Fruit fly (Drosophila melanogaster) whole organism: ENCODE measurements around the gene CG9500.
A peak's percentile ranks its signal among the peaks of the same experiment; 100 is the strongest.

ENCODE experiments used
- CG8478 ChIP-seq: fragments of >200 bp; optimal IDR thresholded peaks from 2 replicates; lab custom pipeline; 2018; ENCODE audit warnings: inconsistent platforms
- Dll ChIP-seq: fragments of >200 bp; optimal IDR thresholded peaks from 2 replicates; lab custom pipeline; 2017
- EcR ChIP-seq, 2 experiments: fragments of >200 bp; optimal IDR thresholded peaks; 2 replicates each; lab custom pipeline; 2017; ENCODE audit warnings: missing biosample characterization in 2 of 2, missing genetic modification characterization in 2 of 2, missing genetic modification reagents in 2 of 2
- pan ChIP-seq: fragments of >200 bp; optimal IDR thresholded peaks from 2 replicates; lab custom pipeline; 2017
- psq ChIP-seq: fragments of >200 bp; optimal IDR thresholded peaks from 2 replicates; lab custom pipeline; 2017
- usp ChIP-seq: fragments of >200 bp; optimal IDR thresholded peaks from 2 replicates; lab custom pipeline; 2017; ENCODE audit warnings: missing biosample characterization, missing genetic modification characterization, mixed read lengths

CG9500 gene

DNA sequence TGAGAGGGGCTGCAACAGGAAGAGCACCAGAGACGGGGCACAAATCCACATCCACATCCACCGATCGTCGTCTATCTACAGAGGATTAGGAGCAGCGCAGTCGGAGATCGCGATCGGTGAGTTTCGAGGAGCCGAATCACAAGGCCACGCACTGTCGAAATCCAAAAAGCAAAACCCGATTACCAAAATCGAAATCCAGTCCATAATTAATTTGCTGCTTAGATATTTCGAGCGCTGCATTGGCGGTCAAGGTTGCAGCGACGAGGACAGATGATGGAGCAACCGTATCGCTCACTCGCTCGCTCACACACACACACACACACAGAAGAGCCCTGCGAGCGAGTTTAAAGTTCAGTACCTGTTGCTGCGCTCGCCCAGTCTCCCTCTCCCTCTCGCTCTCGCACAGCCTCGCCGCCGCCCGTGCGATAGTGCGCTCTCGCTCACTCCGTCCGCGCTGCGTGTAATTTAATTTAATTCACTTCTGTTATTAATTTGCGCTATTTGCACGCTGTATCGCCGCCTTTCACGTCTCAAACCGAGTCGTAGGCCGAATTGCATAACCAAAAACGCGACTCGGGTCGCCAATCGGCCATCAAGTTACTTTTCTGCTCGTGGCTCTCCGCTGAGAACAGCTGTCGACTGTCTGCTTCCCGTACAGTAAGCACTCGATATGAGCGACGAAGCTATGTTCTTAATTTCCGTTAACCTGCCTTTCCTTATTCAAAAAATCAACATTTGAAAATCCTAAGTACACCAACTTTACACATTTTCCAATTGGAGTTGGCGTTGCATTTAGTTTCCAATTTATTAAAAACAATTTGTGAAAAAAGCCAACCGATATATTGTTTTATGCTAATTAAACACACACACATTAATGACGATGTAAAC is 18.9 kb downstream of the CG9500 start:
- TF ChIP-seq EcR (GFP tag; optimal IDR thresholded peaks at IDR 0.05; lab: Kevin White, UChicago) (no peak), pan (no peak), psq (lab: Kevin White, UChicago) (no peak), Dll (lab: Kevin White, UChicago) (peak; percentile 78), usp (no peak), CG8478 (peak; percentile 23)

DNA sequence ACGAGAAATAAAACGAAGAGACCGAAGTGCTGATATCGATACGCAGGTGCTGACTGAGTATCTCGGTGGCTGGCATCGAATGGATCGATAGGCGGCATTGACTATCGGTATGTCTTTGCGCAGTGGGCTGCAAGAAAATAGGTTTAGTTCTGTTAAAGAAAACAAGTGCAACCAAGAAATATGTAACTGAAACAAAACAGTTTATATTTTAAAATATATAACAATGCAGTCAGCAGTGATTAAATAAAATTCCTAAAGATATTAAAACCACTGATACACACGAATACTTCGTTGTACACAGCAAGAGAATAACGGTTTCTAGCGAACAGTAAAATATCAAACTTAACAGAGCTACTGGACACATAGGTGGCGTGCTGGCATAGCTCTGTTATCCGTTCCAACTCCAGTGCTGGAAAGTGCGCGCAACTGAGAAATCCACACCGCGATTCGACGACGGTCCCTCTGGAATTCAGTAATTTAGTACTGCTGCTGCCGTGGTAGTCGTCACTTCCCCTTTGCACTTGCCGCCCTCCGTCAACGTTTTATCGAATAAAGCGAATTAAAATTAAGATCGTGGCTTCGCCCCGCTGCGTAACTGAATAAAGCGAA is 19.6 kb downstream of the CG9500 start, which contains the start of the genes Pez and Cpr:
TSS of gene Pez (minus strand) at position 305 of the 609 bp plus-strand sequence.
TSS of gene Cpr (plus strand) at position 470 of the 609 bp plus-strand sequence.
- no peak for TF ChIP-seq usp
- TF ChIP-seq Dll (lab: Kevin White, UChicago): no peak
- no peak for TF ChIP-seq CG8478
- TF ChIP-seq pan: no peak
- TF ChIP-seq EcR (GFP tag; optimal IDR thresholded peaks at IDR 0.05; lab: Kevin White, UChicago): no peak
- no peak for TF ChIP-seq psq (lab: Kevin White, UChicago)

DNA sequence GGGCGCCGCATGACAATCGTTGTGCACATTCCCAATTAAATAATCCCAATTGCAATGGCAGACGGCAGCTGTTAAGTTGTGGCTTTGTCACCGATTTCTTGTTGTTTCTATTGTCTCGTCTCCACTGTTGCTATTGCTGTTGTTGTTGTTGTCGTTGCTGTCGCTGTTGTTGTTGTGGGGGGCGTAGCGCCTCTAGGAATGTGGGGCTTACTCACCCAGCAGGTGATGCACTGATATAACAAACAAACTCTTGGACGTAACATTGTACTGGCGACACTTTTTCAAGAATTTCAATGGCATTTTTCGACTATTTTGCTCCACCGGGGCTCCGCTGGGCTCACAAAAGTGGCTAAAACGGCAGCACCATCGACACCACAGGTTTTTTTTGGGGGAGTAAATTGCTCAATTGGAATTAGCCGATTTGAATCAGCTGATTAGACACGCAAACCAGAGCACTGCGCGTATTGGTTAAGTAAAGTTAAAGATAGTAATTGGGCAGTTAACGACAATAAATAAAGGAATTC is 20.2 kb downstream of the CG9500 start:
- no peak for TF ChIP-seq EcR (GFP tag; optimal IDR thresholded peaks at IDR 0.05; lab: Kevin White, UChicago)
- TF ChIP-seq CG8478: no peak
- no peak for TF ChIP-seq pan
- no peak for TF ChIP-seq usp
- TF ChIP-seq psq (lab: Kevin White, UChicago): no peak
- TF ChIP-seq Dll (lab: Kevin White, UChicago): no peak

DNA sequence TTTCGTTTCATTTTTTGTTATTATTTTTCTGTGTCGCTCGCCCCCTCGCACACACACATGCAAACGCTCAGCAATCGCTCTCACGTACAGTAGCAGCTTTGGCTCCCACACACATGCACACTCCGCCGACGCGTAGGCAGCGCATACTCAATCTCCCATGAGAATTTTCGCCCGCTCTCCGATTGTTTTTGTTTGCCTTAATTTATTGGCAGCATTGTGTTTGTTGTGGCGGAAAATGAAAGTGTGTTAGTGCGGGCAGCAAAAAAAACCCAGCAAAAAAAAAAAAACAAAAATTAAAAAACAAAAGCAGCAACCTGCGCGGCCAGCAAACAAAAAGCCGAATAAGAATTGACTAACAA is 33.8 kb downstream of the CG9500 start:
- no peak for TF ChIP-seq psq (lab: Kevin White, UChicago)
- TF ChIP-seq CG8478: peak; percentile 56
- TF ChIP-seq Dll (lab: Kevin White, UChicago): peak; percentile 44

DNA sequence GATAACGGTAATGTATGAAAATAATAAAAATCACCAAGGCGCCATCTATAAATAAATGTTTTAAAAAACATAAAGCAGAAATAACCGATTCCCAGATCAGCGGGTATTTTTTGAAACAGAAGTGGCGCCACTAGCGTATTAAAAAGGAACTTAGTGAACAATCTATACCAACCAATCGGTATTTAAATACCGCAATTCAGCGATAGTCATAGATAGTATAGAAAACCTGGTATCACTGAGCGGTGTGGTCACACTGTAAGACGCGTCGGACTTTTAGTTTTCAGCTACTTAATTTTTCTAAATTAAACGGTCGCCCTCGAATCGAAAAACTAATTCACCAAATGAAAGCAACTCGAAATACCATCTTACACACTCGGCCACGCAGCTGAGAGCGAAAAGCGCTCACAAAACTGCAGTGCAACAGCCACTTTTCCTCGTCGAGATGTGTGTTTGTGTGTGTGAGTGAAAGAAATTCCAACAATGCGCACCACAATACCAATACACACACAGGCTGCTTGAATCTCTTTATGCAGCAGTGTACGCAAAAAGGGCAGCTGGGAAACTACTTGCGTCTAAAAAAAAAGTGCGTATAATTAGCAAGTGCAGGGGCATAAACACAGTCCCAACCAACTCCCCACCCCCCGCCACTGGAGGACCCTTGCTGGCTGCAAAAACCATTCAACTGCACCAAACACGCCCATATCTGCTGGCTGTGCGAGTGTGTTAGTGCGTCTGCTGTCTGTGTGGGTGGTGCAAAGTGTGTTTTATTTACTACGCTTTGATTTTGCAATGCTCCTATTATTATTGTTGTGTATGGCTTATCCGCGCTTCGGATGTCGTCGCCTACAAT is 34.4 kb downstream of the CG9500 start, which contains the start of gene PDZ-GEF:
TSS of gene PDZ-GEF (plus strand) at position 232 of the 850 bp plus-strand sequence.
- TF ChIP-seq pan (no peak), CG8478 (peak; percentile 90), Dll (lab: Kevin White, UChicago) (no peak), usp (no peak)

DNA sequence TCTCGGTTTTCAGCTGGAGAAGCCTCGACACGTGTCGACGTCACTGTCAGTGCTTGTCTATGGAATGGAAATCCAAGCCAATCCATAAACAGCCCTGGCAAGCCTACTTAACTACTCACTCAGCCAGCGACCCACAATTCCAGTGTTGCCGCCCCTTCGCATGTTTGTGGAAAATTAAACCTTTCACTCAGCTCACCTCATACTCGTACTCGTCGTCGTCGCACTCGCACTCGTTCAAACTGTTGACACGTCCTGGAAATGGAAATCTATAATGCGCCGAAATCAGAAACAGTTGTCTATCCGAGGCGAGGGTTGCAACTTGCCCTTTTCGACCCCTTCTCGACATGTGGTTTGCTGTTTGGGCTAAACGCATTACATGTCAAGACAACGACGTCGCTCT is 39.0 kb downstream of the CG9500 start:
- no peak for TF ChIP-seq usp
- TF ChIP-seq Dll (lab: Kevin White, UChicago): no peak
- no peak for TF ChIP-seq CG8478
- TF ChIP-seq psq (lab: Kevin White, UChicago): no peak
- no peak for TF ChIP-seq pan

DNA sequence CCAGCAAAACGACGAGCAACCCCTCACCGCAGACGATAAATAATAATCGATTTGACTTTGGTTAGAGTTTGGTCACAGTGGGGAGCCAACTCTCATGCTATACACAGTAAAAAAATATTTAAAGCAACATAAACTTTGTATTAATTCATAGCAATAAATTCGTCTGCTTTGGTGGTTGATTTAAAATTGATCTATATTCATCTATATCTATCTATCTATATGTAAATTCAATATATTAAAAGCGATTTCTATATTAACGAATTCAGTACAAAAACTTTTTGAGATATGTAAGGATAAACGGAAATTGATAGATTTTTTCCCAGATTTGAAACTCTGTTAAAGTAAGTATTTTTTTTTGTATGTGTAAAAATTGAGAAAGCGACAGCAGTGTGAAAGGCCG is 48.2 kb downstream of the CG9500 start:
- TF ChIP-seq psq (lab: Kevin White, UChicago) (no peak), CG8478 (no peak), Dll (lab: Kevin White, UChicago) (no peak), usp (no peak), EcR (GFP tag; optimal IDR thresholded peaks at IDR 0.05; lab: Kevin White, UChicago) (no peak), pan (no peak)

DNA sequence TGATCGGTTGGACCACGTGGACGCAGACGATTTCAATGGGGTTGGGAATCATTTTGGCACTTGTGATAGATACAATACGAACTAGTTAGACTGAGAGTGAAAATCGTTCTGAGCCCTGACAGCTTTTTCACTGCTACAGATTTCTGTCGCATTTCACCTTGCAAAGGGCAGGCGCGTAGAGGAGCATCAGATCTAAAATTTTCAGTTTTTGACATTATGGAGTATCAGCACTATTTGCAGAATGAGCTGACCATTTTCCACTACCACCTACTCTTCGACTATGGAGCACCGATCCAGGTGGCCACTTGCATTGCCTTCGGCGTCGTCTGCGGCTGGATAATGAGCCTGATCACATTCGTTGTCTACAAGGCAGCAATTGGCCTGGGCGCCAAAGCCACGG is 49.5 kb downstream of the CG9500 start, which contains the start of the genes CG43922 and CG13984:
TSS of gene CG43922 (minus strand) at position 101 of the 400 bp plus-strand sequence.
TSS of gene CG13984 (plus strand) at position 169 of the 400 bp plus-strand sequence.
- TF ChIP-seq psq (lab: Kevin White, UChicago) (no peak), EcR (GFP tag; optimal IDR thresholded peaks at IDR 0.05; lab: Kevin White, UChicago) (no peak), Dll (lab: Kevin White, UChicago) (no peak), usp (no peak), CG8478 (no peak), pan (no peak)
